Worm (Caenorhabditis elegans): Measurements from ENCODE around the gene srw-66.

DNA sequence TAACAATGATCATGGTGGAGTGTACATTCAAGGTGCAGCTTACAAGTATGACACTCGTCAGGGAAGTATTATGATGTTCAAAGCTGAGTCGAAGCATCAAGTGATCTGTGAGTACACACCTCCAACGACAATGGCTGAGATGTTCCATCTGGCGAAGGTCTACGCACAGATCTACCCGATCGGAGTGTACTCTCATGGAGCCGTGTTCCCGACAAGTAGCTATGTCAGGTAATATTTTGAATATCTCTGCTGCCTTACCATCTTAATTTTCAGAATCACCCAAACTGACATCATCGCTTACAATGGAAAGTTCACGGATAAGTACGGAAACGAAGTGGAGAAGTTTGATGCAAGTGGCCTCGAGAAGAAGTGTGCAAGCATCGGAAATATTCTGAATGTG, 15.0 kb downstream of the srw-66 start:
- TF ChIP-seq lim-6 (tag; optimal IDR thresholded peaks at IDR 0.05) (no peak), ref-2 (tag; optimal IDR thresholded peaks at IDR 0.05) (no peak), ceh-14 (tag; optimal IDR thresholded peaks at IDR 0.05) (no peak), rnt-1 (tag; optimal IDR thresholded peaks at IDR 0.05) (no peak), F13H6.1 (tag; optimal IDR thresholded peaks at IDR 0.05) (no peak), pat-9 (tag; optimal IDR thresholded peaks at IDR 0.05) (no peak)
